Worm (Caenorhabditis elegans) whole organism, midembryonic: Measurements from ENCODE around the gene C14C6.13.

ENCODE experiments used
- T22C8.4 ChIP-seq: fragments of 200-800 bp; sonication (Bioruptor generic); IDR thresholded peaks from 2 replicates; pipeline ENCODE4 v1.3.6; 2022; ENCODE audit warnings: missing genetic modification characterization, missing compliant biosample characterization
- cog-1 ChIP-seq: sonication (generic microtip); optimal IDR thresholded peaks from 2 replicates; lab custom pipeline; 2016; ENCODE audit warnings: missing genetic modification characterization, missing compliant biosample characterization
- flt-1 ChIP-seq: fragments of 200-800 bp; sonication (Bioruptor generic); IDR thresholded peaks from 2 replicates; pipeline ENCODE4 v1.3.6; 2022; ENCODE audit warnings: missing genetic modification characterization, missing compliant biosample characterization
- klf-2 ChIP-seq: fragments of 200-800 bp; sonication (Bioruptor generic); conservative IDR thresholded peaks from 2 replicates; pipeline ENCODE4 v1.3.6; 2022; ENCODE audit warnings: missing genetic modification reagents, missing genetic modification characterization, missing compliant biosample characterization
- med-1 ChIP-seq: sonication (generic microtip); optimal IDR thresholded peaks from 2 replicates; lab custom pipeline; 2017; ENCODE audit warnings: missing genetic modification characterization, mild to moderate bottlenecking, missing compliant biosample characterization, antibody characterized with exemption, missing genetic modification reagents; ENCODE audit not compliant: insufficient read depth
- ref-1 ChIP-seq: fragments of 200-800 bp; sonication (Bioruptor generic); conservative IDR thresholded peaks from 2 replicates; pipeline ENCODE4 v1.3.6; 2022; ENCODE audit warnings: missing genetic modification reagents, missing genetic modification characterization, missing compliant biosample characterization
- tab-1 ChIP-seq: fragments of 200-800 bp; sonication (Bioruptor generic); IDR thresholded peaks from 2 replicates; pipeline ENCODE4 v1.3.6; 2022; ENCODE audit warnings: missing genetic modification characterization, missing compliant biosample characterization
- ztf-29 ChIP-seq: fragments of 200-800 bp; sonication (Bioruptor generic); IDR thresholded peaks from 2 replicates; pipeline ENCODE4 v1.3.6; 2022; ENCODE audit warnings: missing genetic modification reagents, missing genetic modification characterization, missing compliant biosample characterization

ce11 chrV:608844-609243, 34.3 kb upstream of the C14C6.13 start, which contains the start of gene srw-109:
- TF ChIP-seq cog-1 (tag; lab: Kevin White, UChicago): no peak
- TF ChIP-seq flt-1: no peak
- TF ChIP-seq ztf-29 (GFP tag; lab: Robert Waterston, UW): no peak
- TF ChIP-seq tab-1: no peak
- TF ChIP-seq T22C8.4: no peak
- TF ChIP-seq klf-2 (GFP tag; lab: Robert Waterston, UW): no peak
- no peak for TF ChIP-seq ref-1 (GFP tag; lab: Robert Waterston, UW)
- TF ChIP-seq med-1 (GFP tag; lab: Kevin White, UChicago): no peak
